Fruit fly (Drosophila melanogaster): ENCODE results near the gene glo.
A peak's percentile ranks its signal among the peaks of the same experiment; 100 is the strongest.

glo gene

dm6 chr3R:11773325-11773998, 45.8 kb downstream of the glo start:
- TF ChIP-seq Myc (optimal IDR thresholded peaks at IDR 0.05) (no peak), pan (optimal IDR thresholded peaks at IDR 0.05) (no peak), br (GFP tag; optimal IDR thresholded peaks at IDR 0.05) (no peak), Dif (GFP tag; optimal IDR thresholded peaks at IDR 0.05; ENCODE audit: partially characterized antibody) (peak; percentile 5), Vsx2 (GFP tag; optimal IDR thresholded peaks at IDR 0.05; ENCODE audit: partially characterized antibody) (peak; percentile 9), OdsH (GFP tag; optimal IDR thresholded peaks at IDR 0.05) (no peak), dsf (GFP tag; optimal IDR thresholded peaks at IDR 0.05; ENCODE audit: borderline replicate concordance) (no peak), dmrt93B (GFP tag; optimal IDR thresholded peaks at IDR 0.05) (no peak), dl (GFP tag; optimal IDR thresholded peaks at IDR 0.05; ENCODE audit: insufficient read depth in 1 of 2, partially characterized antibody in 2 of 2) (peak; percentile 37 to 56)

dm6 chr3R:11772181-11772827, 46.9 kb downstream of the glo start:
- no peak for TF ChIP-seq Rel (GFP tag; optimal IDR thresholded peaks at IDR 0.05)
- no peak for TF ChIP-seq Rel (tag; optimal IDR thresholded peaks at IDR 0.05)
- no peak for TF ChIP-seq Vsx2 (GFP tag; optimal IDR thresholded peaks at IDR 0.05; ENCODE audit: partially characterized antibody)
- TF ChIP-seq Abd-B (GFP tag; optimal IDR thresholded peaks at IDR 0.05): no peak
- TF ChIP-seq fru (GFP tag; optimal IDR thresholded peaks at IDR 0.05): no peak
- no peak for TF ChIP-seq Hr78 (GFP tag; optimal IDR thresholded peaks at IDR 0.05)
- TF ChIP-seq dmrt93B (GFP tag; optimal IDR thresholded peaks at IDR 0.05): no peak

dm6 chr3R:11771492-11771891, 47.7 kb downstream of the glo start:
- TF ChIP-seq sv (GFP tag; optimal IDR thresholded peaks at IDR 0.05) (no peak), usp (GFP tag; optimal IDR thresholded peaks at IDR 0.05) (no peak), pan (optimal IDR thresholded peaks at IDR 0.05) (no peak), Rel (GFP tag; optimal IDR thresholded peaks at IDR 0.05) (no peak), Rel (tag; optimal IDR thresholded peaks at IDR 0.05) (no peak), h (GFP tag; optimal IDR thresholded peaks at IDR 0.05) (no peak), CG32264 (GFP tag; optimal IDR thresholded peaks at IDR 0.05) (no peak), dsf (GFP tag; optimal IDR thresholded peaks at IDR 0.05; ENCODE audit: borderline replicate concordance) (no peak), foxo (GFP tag; optimal IDR thresholded peaks at IDR 0.05) (no peak), br (GFP tag; optimal IDR thresholded peaks at IDR 0.05) (no peak), OdsH (GFP tag; optimal IDR thresholded peaks at IDR 0.05) (no peak), N (GFP tag; optimal IDR thresholded peaks at IDR 0.05) (no peak), Vsx2 (GFP tag; optimal IDR thresholded peaks at IDR 0.05; ENCODE audit: partially characterized antibody) (no peak)

dm6 chr3R:11770733-11771132, 48.5 kb downstream of the glo start:
- no peak for TF ChIP-seq CrebA (GFP tag; optimal IDR thresholded peaks at IDR 0.05; ENCODE audit: borderline replicate concordance)
- TF ChIP-seq h (GFP tag; optimal IDR thresholded peaks at IDR 0.05): no peak
- TF ChIP-seq tai (GFP tag; optimal IDR thresholded peaks at IDR 0.05): no peak
- no peak for TF ChIP-seq GATAd (GFP tag; optimal IDR thresholded peaks at IDR 0.05)
- no peak for TF ChIP-seq Dfd (GFP tag; optimal IDR thresholded peaks at IDR 0.05)
- no peak for TF ChIP-seq N (GFP tag; optimal IDR thresholded peaks at IDR 0.05)
- TF ChIP-seq Rel (GFP tag; optimal IDR thresholded peaks at IDR 0.05): no peak
- TF ChIP-seq Rel (tag; optimal IDR thresholded peaks at IDR 0.05): no peak
- no peak for TF ChIP-seq dsf (GFP tag; optimal IDR thresholded peaks at IDR 0.05; ENCODE audit: borderline replicate concordance)
- no peak for TF ChIP-seq br (GFP tag; optimal IDR thresholded peaks at IDR 0.05)
- no peak for TF ChIP-seq lola (GFP tag; optimal IDR thresholded peaks at IDR 0.05)
- no peak for TF ChIP-seq jim (GFP tag; optimal IDR thresholded peaks at IDR 0.05)

Measured in whole organism, wandering third instar larva.